Fruit fly (Drosophila melanogaster): ENCODE results near the gene lft.

Gene lft

DNA sequence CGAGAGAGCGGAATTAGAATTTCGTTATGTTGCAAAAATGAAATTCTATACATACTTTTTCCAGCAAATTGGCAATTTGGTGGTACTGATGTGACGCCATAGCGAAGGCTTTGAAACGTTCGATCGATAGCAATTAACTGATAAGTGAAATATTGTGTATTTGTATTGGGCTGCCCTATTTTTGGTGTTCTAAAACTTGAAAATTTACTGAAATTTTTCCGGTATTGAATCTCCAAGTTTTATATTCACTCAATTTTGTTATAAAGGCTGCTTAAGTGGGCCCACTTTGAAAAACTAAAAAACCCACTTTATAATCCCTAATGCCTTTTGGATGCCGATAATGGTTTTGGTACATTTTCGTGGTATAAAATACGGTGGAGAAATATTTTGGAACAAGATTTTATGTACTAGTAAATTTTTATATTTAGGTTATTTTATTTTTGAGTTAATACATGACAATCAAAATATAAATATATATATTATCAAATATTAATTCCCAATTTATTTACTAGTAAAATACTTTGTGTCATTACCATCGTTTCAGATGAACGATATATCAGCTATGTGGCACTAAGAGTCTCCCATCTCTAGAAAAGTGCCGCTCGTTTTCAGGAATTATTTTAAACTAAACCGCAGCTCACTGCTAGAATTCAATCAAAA, 1.7 kb upstream of the lft start, which contains the start of the genes Cand1 and pim (continued):
- TF ChIP-seq fd96Cb (tag; optimal IDR thresholded peaks at IDR 0.05) (no peak), CG6272 (GFP tag; IDR thresholded peaks at IDR 0.05) (no peak), CoRest (tag; optimal IDR thresholded peaks at IDR 0.05) (peak; percentile 59), Optix (GFP tag; IDR thresholded peaks at IDR 0.05) (no peak), stc (GFP tag; IDR thresholded peaks at IDR 0.05) (no peak), yki (optimal IDR thresholded peaks at IDR 0.05) (no peak), E2f1 (GFP tag; IDR thresholded peaks at IDR 0.05) (no peak), CG17568 (GFP tag; optimal IDR thresholded peaks at IDR 0.05) (no peak), HLH3B (GFP tag; IDR thresholded peaks at IDR 0.05) (no peak), CG42726 (GFP tag; IDR thresholded peaks at IDR 0.05; ENCODE audit: partially characterized antibody) (no peak; the same call in 1 of the 2 replicates), MBD-R2 (GFP tag; IDR thresholded peaks at IDR 0.05) (peak; percentile 28; the same call in 1 of the 2 replicates), ara (GFP tag; IDR thresholded peaks at IDR 0.05) (no peak), CG9932 (GFP tag; IDR thresholded peaks at IDR 0.05) (peak; percentile 52; the same call in 1 of the 2 replicates), fd64A (GFP tag; optimal IDR thresholded peaks at IDR 0.05) (no peak), CG17186 (GFP tag; optimal IDR thresholded peaks at IDR 0.05) (no peak), dysf (GFP tag; IDR thresholded peaks at IDR 0.05) (no peak), Sin3A (optimal IDR thresholded peaks at IDR 0.05) (no peak), chn (GFP tag; optimal IDR thresholded peaks at IDR 0.05) (no peak), mam (GFP tag; optimal IDR thresholded peaks at IDR 0.05) (no peak), CG2116 (GFP tag; optimal IDR thresholded peaks at IDR 0.05) (peak; percentile 31), CG31365 (tag; optimal IDR thresholded peaks at IDR 0.05) (no peak), CG14710 (tag; optimal IDR thresholded peaks at IDR 0.05) (peak; percentile 77), aop (GFP tag; IDR thresholded peaks at IDR 0.05) (no peak), grn (GFP tag; optimal IDR thresholded peaks at IDR 0.05) (no peak), lmd (GFP tag; IDR thresholded peaks at IDR 0.05) (no peak), lov (optimal IDR thresholded peaks at IDR 0.05) (no peak), lov (GFP tag; IDR thresholded peaks at IDR 0.05) (no peak), trem (tag; optimal IDR thresholded peaks at IDR 0.05) (peak; percentile 81), gsb (GFP tag; IDR thresholded peaks at IDR 0.05) (no peak), CG15269 (tag; optimal IDR thresholded peaks at IDR 0.05) (no peak), Sry-β (GFP tag; optimal IDR thresholded peaks at IDR 0.05) (no peak), vfl (GFP tag; optimal IDR thresholded peaks at IDR 0.05) (no peak), H2.0 (GFP tag; IDR thresholded peaks at IDR 0.05) (no peak), Hey (tag; optimal IDR thresholded peaks at IDR 0.05) (no peak), tin (GFP tag; optimal IDR thresholded peaks at IDR 0.05) (no peak), CG43689 (GFP tag; IDR thresholded peaks at IDR 0.05) (no peak), CG7839 (tag; optimal IDR thresholded peaks at IDR 0.05) (no peak), Dbx (GFP tag; IDR thresholded peaks at IDR 0.05) (no peak), gcm2 (GFP tag; optimal IDR thresholded peaks at IDR 0.05) (no peak), sob (GFP tag; IDR thresholded peaks at IDR 0.05) (no peak), CG2875 (GFP tag; optimal IDR thresholded peaks at IDR 0.05) (no peak), Adf1 (GFP tag; IDR thresholded peaks at IDR 0.05) (no peak), CG2199 (GFP tag; IDR thresholded peaks at IDR 0.05) (no peak), wdn (GFP tag; IDR thresholded peaks at IDR 0.05) (no peak), eyg (GFP tag; optimal IDR thresholded peaks at IDR 0.05) (no peak), cato (GFP tag; optimal IDR thresholded peaks at IDR 0.05; ENCODE audit: borderline replicate concordance) (no peak), CG17385 (GFP tag; optimal IDR thresholded peaks at IDR 0.05) (no peak), chm (GFP tag; IDR thresholded peaks at IDR 0.05) (no peak), cg (GFP tag; optimal IDR thresholded peaks at IDR 0.05) (no peak), CG11247 (GFP tag; IDR thresholded peaks at IDR 0.05) (no peak), fd3F (GFP tag; optimal IDR thresholded peaks at IDR 0.05) (no peak), Dref (GFP tag; IDR thresholded peaks at IDR 0.05) (peak; percentile 42; the same call in 1 of the 2 replicates), Pdp1 (GFP tag; optimal IDR thresholded peaks at IDR 0.05) (no peak)

Data from whole organism, embryonic.